Worm (Caenorhabditis elegans): ENCODE results near the gene srx-137.

Gene srx-137

DNA sequence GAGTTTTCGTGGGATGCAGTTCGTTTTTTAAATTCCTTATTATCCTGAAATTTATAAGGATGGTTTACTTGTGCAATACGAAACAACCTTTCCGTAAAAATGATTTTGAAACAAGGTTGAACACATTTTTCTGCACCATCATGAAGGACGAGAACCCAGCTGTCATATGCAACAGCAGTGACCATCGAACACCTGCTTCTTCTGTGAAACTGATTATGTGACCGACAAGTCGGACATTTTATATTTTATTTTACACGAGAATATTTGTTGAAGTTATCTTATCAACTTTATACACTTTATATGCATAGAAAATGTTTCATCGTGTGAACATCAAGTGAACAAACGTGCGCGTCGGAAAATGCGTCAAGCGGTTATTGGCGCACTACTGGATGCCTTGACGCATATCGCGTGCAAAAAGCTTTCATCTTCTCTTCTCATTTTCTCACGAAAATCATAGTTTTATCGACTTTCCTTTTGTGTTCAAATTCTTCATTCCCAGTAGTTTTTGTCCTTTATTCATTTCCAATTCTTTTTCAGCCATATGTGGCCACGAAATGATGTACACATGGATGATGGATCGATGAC lies 43.7 kb upstream of the srx-137 start, which contains the start of gene sel-10 (continued):
- TF ChIP-seq nhr-77 (tag; optimal IDR thresholded peaks at IDR 0.05) (no peak), unc-55 (GFP tag; optimal IDR thresholded peaks at IDR 0.05) (peak; percentile 85), ZK546.5 (tag; optimal IDR thresholded peaks at IDR 0.05) (no peak), elt-3 (tag; optimal IDR thresholded peaks at IDR 0.05) (no peak), nhr-25 (tag; optimal IDR thresholded peaks at IDR 0.05) (no peak), peb-1 (tag; optimal IDR thresholded peaks at IDR 0.05) (no peak), nhr-129 (tag; optimal IDR thresholded peaks at IDR 0.05) (peak; percentile 83), lin-11 (tag; optimal IDR thresholded peaks at IDR 0.05) (peak; percentile 29), fos-1 (tag; optimal IDR thresholded peaks at IDR 0.05) (peak; percentile 75), blmp-1 (tag; optimal IDR thresholded peaks at IDR 0.05; ENCODE audit: insufficient read depth) (no peak), R02D3.7 (tag; optimal IDR thresholded peaks at IDR 0.05) (no peak), nhr-12 (tag; optimal IDR thresholded peaks at IDR 0.05) (no peak), elt-1 (tag; optimal IDR thresholded peaks at IDR 0.05) (no peak), sma-9 (GFP tag; optimal IDR thresholded peaks at IDR 0.05) (peak; percentile 79), sma-9 (tag; optimal IDR thresholded peaks at IDR 0.05) (no peak), dmd-4 (tag; optimal IDR thresholded peaks at IDR 0.05) (no peak)

DNA sequence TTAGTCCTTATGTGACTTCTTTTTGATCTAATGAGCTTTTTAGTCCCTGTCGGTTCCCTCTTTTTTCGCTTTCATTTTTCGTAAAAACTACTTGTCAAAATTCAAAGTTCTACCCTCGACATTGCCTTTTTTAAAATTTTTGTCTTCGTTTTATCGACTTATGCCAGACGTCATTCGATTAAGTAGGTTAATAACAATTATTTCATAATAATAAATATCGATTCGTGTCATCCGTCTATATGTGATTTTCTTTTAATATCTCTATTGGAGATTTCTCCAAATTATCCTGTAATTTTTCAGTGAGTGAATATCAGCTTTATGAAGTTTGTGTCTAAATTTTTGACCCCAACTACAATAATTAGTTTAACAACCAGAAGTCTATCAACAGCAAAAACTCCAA lies 39.9 kb upstream of the srx-137 start, which contains the start of gene hpo-31:
hpo-31 (plus strand) TSS at position 301 of the 400 bp plus-strand sequence.
- TF ChIP-seq nhr-21 (tag; optimal IDR thresholded peaks at IDR 0.05) (no peak), C34F6.9 (tag; optimal IDR thresholded peaks at IDR 0.05) (no peak), nhr-77 (tag; optimal IDR thresholded peaks at IDR 0.05) (no peak), zag-1 (tag; optimal IDR thresholded peaks at IDR 0.05) (no peak), mbf-1 (tag; optimal IDR thresholded peaks at IDR 0.05) (no peak), nhr-23 (tag; optimal IDR thresholded peaks at IDR 0.05) (no peak), ztf-4 (tag; optimal IDR thresholded peaks at IDR 0.05) (no peak)

DNA sequence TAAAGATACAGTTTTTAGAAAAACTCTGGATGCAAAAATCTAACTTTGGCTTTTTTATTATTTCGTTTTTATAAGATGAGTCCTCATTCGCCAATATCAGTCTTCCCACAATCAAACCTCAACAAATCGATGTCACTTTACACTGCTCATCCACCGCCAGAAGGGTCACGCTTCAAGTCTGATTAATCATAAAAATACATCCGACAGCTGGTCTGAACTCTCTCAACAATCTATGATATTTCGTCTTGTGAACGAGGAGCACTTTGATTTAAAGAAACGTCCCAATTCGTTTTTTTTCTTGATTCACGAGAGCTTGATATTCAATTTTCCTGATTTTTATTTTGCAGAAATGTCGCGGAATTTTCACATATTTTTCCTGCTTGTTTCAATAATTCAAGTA lies 34.7 kb upstream of the srx-137 start, which contains the start of gene nrf-5:
nrf-5 (plus strand) TSS at position 348 of the 400 bp plus-strand sequence.
- TF ChIP-seq blmp-1 (tag; optimal IDR thresholded peaks at IDR 0.05; ENCODE audit: insufficient read depth) (no peak), ceh-82 (tag; optimal IDR thresholded peaks at IDR 0.05) (no peak)

DNA sequence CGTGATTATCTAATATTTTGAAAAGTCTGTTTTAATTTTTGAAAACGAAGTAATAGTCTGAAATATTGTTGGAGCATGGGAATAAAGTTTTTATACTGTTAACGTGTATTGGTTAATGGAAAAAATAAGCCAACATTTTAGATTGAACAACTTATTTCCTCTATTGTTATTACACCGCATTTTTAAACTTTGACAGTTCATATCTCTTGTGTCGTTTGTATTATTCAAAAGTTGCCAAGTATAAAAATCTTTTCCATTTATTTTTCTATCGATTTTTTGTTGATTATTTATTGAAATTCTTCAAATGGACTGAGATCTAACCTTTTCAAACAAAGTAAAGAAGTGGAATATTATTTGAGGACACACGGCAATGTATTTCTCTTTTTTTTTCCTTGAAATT lies 31.8 kb upstream of the srx-137 start, which contains the start of gene str-165:
str-165 (plus strand) TSS at position 301 of the 400 bp plus-strand sequence.
- no peak for TF ChIP-seq unc-39 (tag; optimal IDR thresholded peaks at IDR 0.05)
- TF ChIP-seq unc-62 (GFP tag; optimal IDR thresholded peaks at IDR 0.05) = no peak
- no peak for TF ChIP-seq gmeb-1 (tag; optimal IDR thresholded peaks at IDR 0.05)
- no peak for TF ChIP-seq nhr-6 (tag; optimal IDR thresholded peaks at IDR 0.05)
- no peak for TF ChIP-seq skn-1 (tag; optimal IDR thresholded peaks at IDR 0.05)
- TF ChIP-seq sma-3 (GFP tag; optimal IDR thresholded peaks at IDR 0.05) = no peak
- TF ChIP-seq nhr-10 (tag; optimal IDR thresholded peaks at IDR 0.05) = no peak
- no peak for TF ChIP-seq nhr-12 (tag; optimal IDR thresholded peaks at IDR 0.05)
- no peak for TF ChIP-seq peb-1 (tag; optimal IDR thresholded peaks at IDR 0.05)
- TF ChIP-seq lin-39 (tag; optimal IDR thresholded peaks at IDR 0.05) = no peak
- no peak for TF ChIP-seq sma-9 (GFP tag; optimal IDR thresholded peaks at IDR 0.05)
- no peak for TF ChIP-seq sma-9 (tag; optimal IDR thresholded peaks at IDR 0.05)
- no peak for TF ChIP-seq sem-4 (tag; optimal IDR thresholded peaks at IDR 0.05)
- no peak for TF ChIP-seq lin-13 (GFP tag; optimal IDR thresholded peaks at IDR 0.05)
- no peak for TF ChIP-seq nhr-21 (tag; optimal IDR thresholded peaks at IDR 0.05)

DNA sequence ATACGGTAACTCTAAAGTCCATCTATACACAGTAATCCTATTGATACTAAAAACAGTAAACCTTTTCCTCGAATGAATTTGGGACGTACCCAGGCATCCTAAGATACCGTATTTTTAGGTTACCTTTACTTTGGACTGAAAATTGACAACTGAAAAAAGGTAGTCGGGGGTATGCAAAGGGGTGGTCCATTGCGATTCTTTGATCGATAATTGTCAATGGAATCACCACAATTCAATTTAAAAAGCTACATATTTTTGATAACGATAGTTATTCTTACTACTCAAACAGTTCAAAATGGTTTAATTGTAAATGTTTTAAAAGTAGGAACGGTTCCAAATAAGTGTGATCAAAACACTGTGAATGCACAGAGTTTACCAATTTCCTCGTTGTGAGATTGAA lies 28.7 kb upstream of the srx-137 start, which contains the start of gene srx-129:
srx-129 (plus strand) TSS at position 301 of the 400 bp plus-strand sequence.
- no peak for TF ChIP-seq peb-1 (tag; optimal IDR thresholded peaks at IDR 0.05)
- no peak for TF ChIP-seq mdl-1 (tag; optimal IDR thresholded peaks at IDR 0.05)
- TF ChIP-seq ama-1 (optimal IDR thresholded peaks at IDR 0.05) = no peak
- TF ChIP-seq lin-11 (tag; optimal IDR thresholded peaks at IDR 0.05) = no peak
- no peak for TF ChIP-seq C34F6.9 (tag; optimal IDR thresholded peaks at IDR 0.05)
- TF ChIP-seq snpc-4 (tag; optimal IDR thresholded peaks at IDR 0.05) = no peak
- TF ChIP-seq unc-39 (tag; optimal IDR thresholded peaks at IDR 0.05) = no peak
- no peak for TF ChIP-seq nhr-129 (tag; optimal IDR thresholded peaks at IDR 0.05)
- TF ChIP-seq ztf-11 (tag; optimal IDR thresholded peaks at IDR 0.05) = no peak
- no peak for TF ChIP-seq nhr-25 (tag; optimal IDR thresholded peaks at IDR 0.05)
- no peak for TF ChIP-seq R02D3.7 (tag; optimal IDR thresholded peaks at IDR 0.05)
- TF ChIP-seq lsy-2 (tag; optimal IDR thresholded peaks at IDR 0.05) = no peak
- TF ChIP-seq dmd-4 (tag; optimal IDR thresholded peaks at IDR 0.05) = no peak
- TF ChIP-seq mab-5 (tag; optimal IDR thresholded peaks at IDR 0.05) = no peak
